Fruit fly (Drosophila melanogaster): Measurements from ENCODE around the gene Ubc6.

DNA sequence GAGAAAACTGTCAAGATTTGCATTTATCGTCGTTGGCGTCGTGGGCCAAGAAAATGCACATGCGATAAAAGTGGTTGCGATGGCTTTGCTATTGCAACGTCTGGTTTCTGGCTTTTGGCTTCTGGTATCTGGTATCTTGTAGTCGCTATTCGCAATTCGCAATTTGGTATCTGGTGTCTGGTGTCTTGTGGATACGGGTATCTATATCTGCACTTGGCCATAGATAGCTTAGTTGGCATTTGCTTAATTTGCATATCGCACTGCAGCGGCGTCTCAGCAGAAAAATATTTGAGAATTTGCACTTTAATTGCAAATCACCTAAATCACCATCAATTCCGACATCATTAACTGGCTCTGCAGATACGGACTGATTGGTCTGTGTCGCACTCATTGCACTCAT, 48.2 kb upstream of the Ubc6 start:
- TF ChIP-seq Sox14 (GFP tag; optimal IDR thresholded peaks at IDR 0.05), result no peak
- no peak for TF ChIP-seq net (GFP tag; optimal IDR thresholded peaks at IDR 0.05)
- no peak for TF ChIP-seq CG8319 (GFP tag; optimal IDR thresholded peaks at IDR 0.05)
- TF ChIP-seq topi (GFP tag; optimal IDR thresholded peaks at IDR 0.05), result no peak
- no peak for TF ChIP-seq CG31627 (GFP tag; optimal IDR thresholded peaks at IDR 0.05)
- TF ChIP-seq CG6163 (GFP tag; IDR thresholded peaks at IDR 0.05), result no peak
- no peak for TF ChIP-seq acj6 (GFP tag; optimal IDR thresholded peaks at IDR 0.05)
- no peak for TF ChIP-seq OdsH (GFP tag; optimal IDR thresholded peaks at IDR 0.05)
- no peak for TF ChIP-seq CG10669 (GFP tag; optimal IDR thresholded peaks at IDR 0.05)
- no peak for TF ChIP-seq Met (GFP tag; optimal IDR thresholded peaks at IDR 0.05)
- no peak for TF ChIP-seq CG6276 (GFP tag; optimal IDR thresholded peaks at IDR 0.05)
